ENCODE assay signal across 4 worm cellular contexts in genomic region chrIII:84372-84771, ce11.
TF ChIP-seq lines count a peak whose summit lies in the region.

No protein-coding gene starts in this region.

TF ChIP-seq in whole organism, L1 larva, 84 proteins besides CTCF, POLR2A, EP300 and RAD21:
- TF ChIP-seq nhr-85 (tag; lab: Kevin White, UChicago) = peak; percentile 56
- no peak for TF ChIP-seq aha-1 (tag; optimal IDR thresholded peaks at IDR 0.05; lab: Kevin White, UChicago)
- TF ChIP-seq efl-1 (optimal IDR thresholded peaks at IDR 0.05; lab: Kevin White, UChicago) = no peak
- peak in 1 of 2 experiments; percentile 25 for TF ChIP-seq efl-1 (GFP tag; optimal IDR thresholded peaks at IDR 0.05 in 1 of 2; lab: Kevin White, UChicago)

TF ChIP-seq in whole organism, L3 larva, 47 proteins besides CTCF, POLR2A, EP300 and RAD21:
- TF ChIP-seq nhr-12 (tag; optimal IDR thresholded peaks at IDR 0.05; lab: Kevin White, UChicago) = no peak
- TF ChIP-seq nhr-11 (tag; optimal IDR thresholded peaks at IDR 0.05; lab: Kevin White, UChicago) = no peak
- TF ChIP-seq nfya-1 (tag; optimal IDR thresholded peaks at IDR 0.05; lab: Kevin White, UChicago; ENCODE audit: insufficient read depth) = peak; percentile 93
TF ChIP-seq in whole organism, L3 larva: peak in this region for 1.

TF ChIP-seq in whole organism, late embryonic, 69 proteins besides CTCF, POLR2A, EP300 and RAD21:
- TF ChIP-seq K09A11.1 (tag; optimal IDR thresholded peaks at IDR 0.05; lab: Kevin White, UChicago; ENCODE audit: insufficient read depth) (no peak), nfya-1 (tag; optimal IDR thresholded peaks at IDR 0.05; lab: Kevin White, UChicago) (peak; percentile 97)

TF ChIP-seq in whole organism, young adult, 124 proteins besides CTCF, POLR2A, EP300 and RAD21:
- TF ChIP-seq ztf-3 (GFP tag; optimal IDR thresholded peaks at IDR 0.05; lab: Kevin White, UChicago) = no peak
- 0 out of 2 replicates have a peak, but pooled peaks have one; percentile 77 for TF ChIP-seq nfya-2 (GFP tag; IDR thresholded peaks at IDR 0.05; lab: Robert Waterston, UW)
- TF ChIP-seq nfyb-1 (GFP tag; IDR thresholded peaks at IDR 0.05; lab: Robert Waterston, UW) = peak; percentile 76; the same call in 1 of the 2 replicates
